Fruit fly (Drosophila melanogaster) whole organism, pupa: Measurements from ENCODE around the gene CG18557.

Experiments used
- CG10348 ChIP-seq: fragments of 200-800 bp; sonication (Bioruptor generic); IDR thresholded peaks from 2 replicates; pipeline ENCODE4 v1.3.6; 2022; ENCODE audit warnings: missing biosample characterization, missing genetic modification characterization
- CG12605 ChIP-seq: fragments of 200-800 bp; sonication (Bioruptor generic); IDR thresholded peaks from 2 replicates; pipeline ENCODE4 v1.3.6; 2022; ENCODE audit warnings: missing biosample characterization, missing genetic modification characterization
- CG13204 ChIP-seq: fragments of 200-800 bp; sonication (Bioruptor generic); optimal IDR thresholded peaks from 2 replicates; lab custom pipeline; 2018; ENCODE audit warnings: missing biosample characterization, mild to moderate bottlenecking, missing genetic modification characterization, moderate library complexity
- CG14655 ChIP-seq: fragments of 200-800 bp; sonication (Bioruptor generic); optimal IDR thresholded peaks from 3 replicates; lab custom pipeline; 2017; ENCODE audit warnings: mild to moderate bottlenecking, missing biosample characterization, missing genetic modification reagents, missing genetic modification characterization
- CG15710 ChIP-seq: fragments of 200-800 bp; sonication (Bioruptor generic); optimal IDR thresholded peaks from 2 replicates; lab custom pipeline; 2018; ENCODE audit warnings: missing biosample characterization, mild to moderate bottlenecking, missing genetic modification characterization, moderate library complexity
- CG17806 ChIP-seq: fragments of 200-800 bp; sonication (Bioruptor generic); optimal IDR thresholded peaks from 2 replicates; lab custom pipeline; 2018; ENCODE audit warnings: missing biosample characterization, mild to moderate bottlenecking, missing genetic modification characterization, moderate library complexity
- CG32121 ChIP-seq: fragments of 200-800 bp; sonication (Bioruptor generic); IDR thresholded peaks from 2 replicates; pipeline ENCODE4 v1.3.6; 2022; ENCODE audit warnings: missing biosample characterization, missing genetic modification characterization
- CG34367 ChIP-seq: fragments of 200-800 bp; sonication (Bioruptor generic); optimal IDR thresholded peaks from 2 replicates; lab custom pipeline; 2018; ENCODE audit warnings: missing biosample characterization, mild to moderate bottlenecking, missing genetic modification characterization
- CG4496 ChIP-seq: fragments of 200-800 bp; sonication (Bioruptor generic); IDR thresholded peaks from 3 replicates; pipeline ENCODE4 v1.3.6; 2022; ENCODE audit warnings: missing biosample characterization, missing genetic modification characterization
- CG8159 ChIP-seq: fragments of 200-800 bp; sonication (Bioruptor generic); optimal IDR thresholded peaks from 3 replicates; lab custom pipeline; 2018; ENCODE audit warnings: missing biosample characterization, mild to moderate bottlenecking, missing genetic modification characterization, moderate library complexity
- CG8301 ChIP-seq: fragments of 200-800 bp; sonication (Bioruptor generic); optimal IDR thresholded peaks from 2 replicates; lab custom pipeline; 2018; ENCODE audit warnings: missing biosample characterization, mild to moderate bottlenecking, missing genetic modification characterization
- CG9948 ChIP-seq: fragments of 200-800 bp; sonication (Bioruptor generic); optimal IDR thresholded peaks from 2 replicates; lab custom pipeline; 2018; ENCODE audit warnings: missing biosample characterization, mild to moderate bottlenecking, missing genetic modification characterization, moderate library complexity
- D1 ChIP-seq: fragments of 200-800 bp; sonication (Bioruptor generic); optimal IDR thresholded peaks from 2 replicates; lab custom pipeline; 2018; ENCODE audit warnings: missing biosample characterization, mild to moderate bottlenecking, missing genetic modification characterization, moderate library complexity
- EcR ChIP-seq: fragments of 200-800 bp; sonication (Bioruptor generic); optimal IDR thresholded peaks from 3 replicates; lab custom pipeline; 2019; ENCODE audit warnings: missing biosample characterization, missing genetic modification characterization, mild to moderate bottlenecking, moderate library complexity, missing genetic modification reagents
- Ets98B ChIP-seq: fragments of 200-800 bp; sonication (Bioruptor generic); IDR thresholded peaks from 2 replicates; pipeline ENCODE4 v1.3.6; 2022; ENCODE audit warnings: missing biosample characterization, missing genetic modification characterization
- Pif1A ChIP-seq: fragments of 200-800 bp; sonication (Bioruptor generic); optimal IDR thresholded peaks from 3 replicates; lab custom pipeline; 2016; ENCODE audit warnings: missing biosample characterization, missing genetic modification characterization
- Pif1B ChIP-seq: fragments of 200-800 bp; sonication (Bioruptor generic); optimal IDR thresholded peaks from 3 replicates; lab custom pipeline; 2016; ENCODE audit warnings: missing biosample characterization, missing genetic modification characterization
- Snoo ChIP-seq: fragments of 200-800 bp; sonication (Bioruptor generic); optimal IDR thresholded peaks from 3 replicates; lab custom pipeline; 2017; ENCODE audit warnings: missing biosample characterization, mild to moderate bottlenecking, missing genetic modification characterization, inconsistent platforms
- fd96Ca ChIP-seq: fragments of 200-800 bp; sonication (Bioruptor generic); IDR thresholded peaks from 3 replicates; pipeline ENCODE4 v1.3.6; 2022; ENCODE audit warnings: missing biosample characterization, missing genetic modification characterization
- gl ChIP-seq: fragments of 200-800 bp; sonication (Bioruptor generic); optimal IDR thresholded peaks from 2 replicates; lab custom pipeline; 2018; ENCODE audit warnings: missing biosample characterization, mild to moderate bottlenecking, missing genetic modification characterization
- rn ChIP-seq: fragments of 200-800 bp; sonication (Bioruptor generic); IDR thresholded peaks from 2 replicates; pipeline ENCODE4 v1.3.6; 2022; ENCODE audit warnings: missing biosample characterization, missing genetic modification characterization

Gene CG18557

DNA sequence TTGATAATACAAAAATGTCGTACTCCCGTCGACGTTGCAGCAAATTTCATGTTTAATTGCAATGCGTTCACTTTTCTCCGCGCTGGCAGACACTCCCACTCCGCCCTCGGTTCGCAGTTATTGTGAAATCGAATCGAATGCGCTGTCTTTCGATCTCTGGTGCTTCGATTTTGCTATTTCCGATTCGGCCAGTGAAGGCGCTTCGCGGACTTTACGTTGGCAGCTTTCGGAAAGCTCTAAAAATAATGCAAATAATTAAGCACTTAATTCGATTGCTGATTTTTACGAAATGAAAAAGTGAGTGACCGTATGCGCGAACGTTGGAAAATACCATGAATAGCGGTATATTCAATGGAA, 28.6 kb upstream of the CG18557 start, which contains the start of gene Ifrd1:
Gene Ifrd1, minus strand, starts transcription at position 305 of the 357 bp plus-strand sequence.
- no peak for TF ChIP-seq CG14655 (GFP tag; lab: Kevin White, UChicago)
- no peak for TF ChIP-seq CG8301 (tag; lab: Kevin White, UChicago)
- TF ChIP-seq gl (tag; lab: Kevin White, UChicago), result no peak
- no peak for TF ChIP-seq Ets98B (GFP tag; lab: Robert Waterston, UW)
- no peak for TF ChIP-seq CG34367 (tag; lab: Kevin White, UChicago)
- no peak for TF ChIP-seq CG12605 (GFP tag; lab: Robert Waterston, UW)
- TF ChIP-seq Snoo (tag; lab: Kevin White, UChicago), result no peak
- no peak for TF ChIP-seq CG15710
- no peak for TF ChIP-seq rn
- no peak for TF ChIP-seq CG17806
- no peak for TF ChIP-seq EcR (GFP tag; lab: Kevin White, UChicago)
- no peak for TF ChIP-seq CG8159 (tag; lab: Kevin White, UChicago)
- no peak for TF ChIP-seq D1 (tag; lab: Kevin White, UChicago)
- TF ChIP-seq CG9948 (tag; lab: Kevin White, UChicago), result no peak
- TF ChIP-seq Pif1B, result no peak

DNA sequence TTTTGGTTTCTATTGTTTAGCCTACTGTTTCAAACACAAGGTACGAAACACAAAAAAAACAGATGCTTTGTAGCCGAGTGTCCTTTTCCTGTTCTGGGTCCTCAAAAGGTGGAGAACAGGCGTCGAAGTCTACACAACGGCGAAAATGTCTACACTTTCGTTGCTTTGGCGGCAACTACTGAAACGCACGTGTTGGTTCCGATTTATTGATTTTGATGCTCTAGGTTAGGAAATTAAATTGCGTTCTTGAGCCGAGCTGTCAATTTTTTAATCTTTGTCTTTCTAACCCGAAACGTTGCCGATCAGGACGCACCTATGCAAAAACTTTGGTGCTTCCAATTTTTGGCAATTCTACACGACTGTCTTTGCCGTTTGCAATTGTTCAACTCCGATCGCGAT, 28.2 kb upstream of the CG18557 start:
- TF ChIP-seq fd96Ca, result no peak
- no peak for TF ChIP-seq CG17806
- TF ChIP-seq CG8159 (tag; lab: Kevin White, UChicago), result no peak
- TF ChIP-seq EcR (GFP tag; lab: Kevin White, UChicago), result no peak
- TF ChIP-seq CG4496 (GFP tag; lab: Robert Waterston, UW), result no peak
- TF ChIP-seq Snoo (tag; lab: Kevin White, UChicago), result no peak
- TF ChIP-seq CG10348 (GFP tag; lab: Robert Waterston, UW), result no peak
- TF ChIP-seq Pif1B, result no peak
- TF ChIP-seq CG15710, result no peak
- no peak for TF ChIP-seq Ets98B (GFP tag; lab: Robert Waterston, UW)
- no peak for TF ChIP-seq CG34367 (tag; lab: Kevin White, UChicago)
- TF ChIP-seq Pif1A (GFP tag; lab: Kevin White, UChicago), result no peak
- TF ChIP-seq CG12605 (GFP tag; lab: Robert Waterston, UW), result no peak
- TF ChIP-seq CG8301 (tag; lab: Kevin White, UChicago), result no peak
- no peak for TF ChIP-seq D1 (tag; lab: Kevin White, UChicago)
- no peak for TF ChIP-seq CG14655 (GFP tag; lab: Kevin White, UChicago)
- TF ChIP-seq CG32121 (GFP tag; lab: Robert Waterston, UW), result no peak
- no peak for TF ChIP-seq rn
- TF ChIP-seq CG9948 (tag; lab: Kevin White, UChicago), result no peak

DNA sequence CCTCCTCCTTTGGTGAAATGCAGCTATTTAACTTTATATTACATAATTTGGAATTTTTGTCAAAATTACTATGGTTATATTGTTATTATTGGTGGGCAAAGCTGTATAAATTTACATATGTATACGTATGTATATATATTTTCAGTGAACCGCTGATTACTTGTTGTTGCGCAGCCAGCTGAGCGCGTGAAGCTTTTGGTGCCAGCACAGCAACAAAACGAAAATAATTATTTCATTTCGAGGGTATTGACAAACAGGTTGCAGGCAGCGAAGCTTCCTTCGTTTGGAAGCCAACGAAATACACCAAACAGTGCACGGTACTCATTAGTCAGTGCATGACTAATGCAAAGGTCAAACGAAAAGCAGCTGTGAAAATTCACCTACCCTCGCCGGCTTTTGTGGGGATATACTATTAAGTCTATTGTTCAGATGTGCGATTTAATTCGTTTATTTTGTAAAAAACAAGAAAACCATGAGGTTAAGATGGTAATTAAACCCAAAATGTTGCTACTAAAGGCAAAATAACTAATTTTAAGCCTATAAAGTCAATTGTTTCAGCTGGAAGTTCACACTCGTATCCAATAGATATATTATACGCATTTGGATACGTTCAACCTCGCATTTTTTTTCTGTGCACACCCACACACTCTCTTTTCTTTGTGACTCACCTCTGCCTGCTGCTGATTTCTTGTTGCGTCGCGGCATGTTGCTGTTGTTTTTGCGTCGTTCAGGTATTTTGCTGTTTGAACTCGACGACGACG, 27.6 kb upstream of the CG18557 start:
- peak; percentile 1 for TF ChIP-seq EcR (GFP tag; lab: Kevin White, UChicago)
- TF ChIP-seq Pif1A (GFP tag; lab: Kevin White, UChicago), result peak; percentile 22
- TF ChIP-seq rn, result no peak
- TF ChIP-seq Snoo (tag; lab: Kevin White, UChicago), result peak; percentile 37
- peak; percentile 32 for TF ChIP-seq CG9948 (tag; lab: Kevin White, UChicago)
- TF ChIP-seq gl (tag; lab: Kevin White, UChicago), result no peak
- TF ChIP-seq D1 (tag; lab: Kevin White, UChicago), result no peak
- TF ChIP-seq CG4496 (GFP tag; lab: Robert Waterston, UW), result no peak; the same call in 2 of the 3 replicates
- TF ChIP-seq fd96Ca, result peak; percentile 48; the same call in 1 of the 3 replicates
- TF ChIP-seq CG8301 (tag; lab: Kevin White, UChicago), result peak; percentile 0
- TF ChIP-seq CG15710, result peak; percentile 27
- no peak for TF ChIP-seq CG34367 (tag; lab: Kevin White, UChicago)
- no peak for TF ChIP-seq CG10348 (GFP tag; lab: Robert Waterston, UW)
- TF ChIP-seq Ets98B (GFP tag; lab: Robert Waterston, UW), result peak; percentile 20; the same call in 1 of the 2 replicates
- TF ChIP-seq CG12605 (GFP tag; lab: Robert Waterston, UW), result no peak
- peak; percentile 1 for TF ChIP-seq Pif1B
- TF ChIP-seq CG14655 (GFP tag; lab: Kevin White, UChicago), result no peak
- TF ChIP-seq CG17806, result no peak
- TF ChIP-seq CG13204 (GFP tag; lab: Kevin White, UChicago), result no peak
- TF ChIP-seq CG8159 (tag; lab: Kevin White, UChicago), result peak; percentile 42
- TF ChIP-seq CG32121 (GFP tag; lab: Robert Waterston, UW), result 0 out of 2 replicates have a peak, but pooled peaks have one; percentile 47

DNA sequence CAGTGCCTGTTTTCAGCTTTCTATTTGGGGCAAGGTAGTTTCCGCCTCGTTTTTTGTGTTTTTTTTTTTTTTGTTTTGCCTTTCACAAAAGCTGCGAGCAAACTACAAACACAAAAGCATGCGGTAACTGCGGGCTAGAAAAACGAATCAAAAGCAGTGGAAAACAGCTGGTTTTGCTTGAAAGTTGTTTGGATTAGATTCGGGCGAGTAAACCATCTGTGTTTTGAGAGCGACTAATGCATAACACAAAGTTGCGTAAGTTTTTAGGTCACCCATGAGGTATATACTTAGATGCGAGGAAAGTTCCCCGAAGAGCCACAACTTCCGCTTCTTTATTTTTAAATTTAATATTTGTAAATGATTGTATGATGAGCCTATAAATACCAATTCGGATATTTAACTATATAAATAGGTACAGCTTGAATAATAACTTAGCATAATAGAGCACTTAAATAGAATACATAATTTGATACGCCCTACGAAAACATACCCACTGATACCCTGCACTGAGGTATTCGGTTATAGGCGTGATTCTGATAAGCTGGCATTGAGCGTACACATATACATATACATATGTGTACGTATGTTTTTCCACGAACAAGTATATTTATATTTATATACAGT, 26.9 kb upstream of the CG18557 start:
- TF ChIP-seq CG8159 (tag; lab: Kevin White, UChicago), result no peak
- peak; percentile 32; the same call in 1 of the 2 replicates for TF ChIP-seq Ets98B (GFP tag; lab: Robert Waterston, UW)

DNA sequence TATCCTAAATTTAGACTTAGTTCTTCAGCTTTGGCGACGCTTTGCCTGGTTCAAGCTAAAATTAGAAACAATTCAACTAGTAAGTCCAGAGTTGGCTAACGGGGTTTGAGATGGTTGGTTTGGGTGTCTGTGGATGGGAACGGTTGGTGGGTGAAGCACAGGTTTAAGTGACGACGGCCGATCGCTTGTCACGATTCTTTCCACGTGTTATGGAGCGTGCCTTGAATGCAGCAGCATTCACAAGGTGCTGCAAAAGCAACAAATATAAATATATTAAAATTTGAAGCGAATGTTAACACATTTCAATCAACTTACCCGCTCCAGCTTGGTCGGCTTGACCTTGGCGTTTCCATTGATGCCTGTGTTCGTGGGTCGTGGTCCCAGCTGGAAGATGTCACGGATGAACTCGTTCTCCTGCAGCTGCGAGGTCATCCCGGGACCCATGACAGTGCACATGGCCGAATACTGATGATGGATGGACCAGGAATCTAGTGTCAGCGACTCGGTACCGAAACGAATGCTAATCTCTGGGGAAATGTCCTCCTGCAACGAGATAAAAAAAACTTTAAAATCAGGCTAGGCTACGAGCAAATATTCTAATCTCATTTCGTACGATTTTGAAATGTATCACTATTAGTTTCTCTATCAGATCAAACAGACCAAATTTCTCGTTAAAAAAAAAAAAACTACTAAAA, 23.6 kb upstream of the CG18557 start, which contains the start of gene CG8813:
Gene CG8813, plus strand, starts transcription at position 645 of the 695 bp plus-strand sequence.
- TF ChIP-seq CG4496 (GFP tag; lab: Robert Waterston, UW), result no peak
- no peak for TF ChIP-seq Ets98B (GFP tag; lab: Robert Waterston, UW)
- no peak for TF ChIP-seq CG12605 (GFP tag; lab: Robert Waterston, UW)
- no peak for TF ChIP-seq rn
- no peak for TF ChIP-seq CG15710
- TF ChIP-seq D1 (tag; lab: Kevin White, UChicago), result no peak
